Worm (Caenorhabditis elegans) whole organism, late embryonic: ENCODE measurements around the gene F09F9.5.
A peak's percentile ranks its signal among the peaks of the same experiment; 100 is the strongest.

ENCODE experiments used
- C08G9.2 ChIP-seq: sonication (generic microtip); optimal IDR thresholded peaks from 2 replicates; lab custom pipeline; 2016; ENCODE audit warnings: mild to moderate bottlenecking, missing genetic modification characterization, moderate library complexity, missing compliant biosample characterization
- F13H6.1 ChIP-seq: sonication (generic microtip); optimal IDR thresholded peaks from 2 replicates; lab custom pipeline; 2016; ENCODE audit warnings: missing genetic modification characterization, missing compliant biosample characterization
- T23F11.4 ChIP-seq: fragments of 200-800 bp; sonication (Bioruptor generic); optimal IDR thresholded peaks from 2 replicates; lab custom pipeline; 2018; ENCODE audit warnings: mild to moderate bottlenecking, missing genetic modification characterization, missing compliant biosample characterization
- ahr-1 ChIP-seq: sonication (generic microtip); optimal IDR thresholded peaks from 2 replicates; lab custom pipeline; 2016; ENCODE audit warnings: missing genetic modification characterization, missing compliant biosample characterization
- ceh-14 ChIP-seq: sonication (generic microtip); optimal IDR thresholded peaks from 2 replicates; lab custom pipeline; 2016; ENCODE audit warnings: missing genotype, missing genetic modification characterization, missing compliant biosample characterization
- ceh-18 ChIP-seq: sonication (generic microtip); optimal IDR thresholded peaks from 2 replicates; lab custom pipeline; 2016; ENCODE audit warnings: missing genetic modification characterization, missing compliant biosample characterization
- ceh-19 ChIP-seq: fragments of 200-800 bp; sonication (Bioruptor generic); optimal IDR thresholded peaks from 2 replicates; lab custom pipeline; 2018; ENCODE audit warnings: mild to moderate bottlenecking, missing genetic modification characterization, missing compliant biosample characterization
- ceh-24 ChIP-seq: sonication (generic microtip); optimal IDR thresholded peaks from 2 replicates; lab custom pipeline; 2016; ENCODE audit warnings: mild to moderate bottlenecking, missing genetic modification characterization, missing compliant biosample characterization
- ceh-31 ChIP-seq: sonication (generic microtip); optimal IDR thresholded peaks from 2 replicates; lab custom pipeline; 2016; ENCODE audit warnings: missing genetic modification characterization, missing compliant biosample characterization
- ceh-34 ChIP-seq: sonication (generic microtip); optimal IDR thresholded peaks from 2 replicates; lab custom pipeline; 2016; ENCODE audit warnings: mild to moderate bottlenecking, missing genetic modification characterization, missing compliant biosample characterization
- ceh-48 ChIP-seq: sonication (generic microtip); optimal IDR thresholded peaks from 2 replicates; lab custom pipeline; 2016; ENCODE audit warnings: missing genetic modification characterization, inconsistent platforms, missing compliant biosample characterization
- ceh-6 ChIP-seq: fragments of 200-800 bp; sonication (Bioruptor generic); optimal IDR thresholded peaks from 2 replicates; lab custom pipeline; 2018; ENCODE audit warnings: mild to moderate bottlenecking, missing genetic modification characterization, missing compliant biosample characterization
- che-1 ChIP-seq: sonication (generic microtip); optimal IDR thresholded peaks from 2 replicates; lab custom pipeline; 2016; ENCODE audit warnings: mild to moderate bottlenecking, missing genetic modification characterization, missing compliant biosample characterization
- dve-1 ChIP-seq: sonication (generic microtip); optimal IDR thresholded peaks from 2 replicates; lab custom pipeline; 2017; ENCODE audit warnings: antibody characterized with exemption, mild to moderate bottlenecking, missing genetic modification characterization, missing compliant biosample characterization
- elt-2 ChIP-seq: sonication (generic microtip); optimal IDR thresholded peaks from 2 replicates; lab custom pipeline; 2016; ENCODE audit warnings: missing genetic modification reagents, missing genetic modification characterization, missing compliant biosample characterization
- elt-4 ChIP-seq: sonication (generic microtip); optimal IDR thresholded peaks from 2 replicates; lab custom pipeline; 2016; ENCODE audit warnings: missing genetic modification characterization, missing compliant biosample characterization
- ets-4 ChIP-seq: sonication (generic microtip); optimal IDR thresholded peaks from 2 replicates; lab custom pipeline; 2016; ENCODE audit warnings: missing genetic modification characterization, missing compliant biosample characterization
- fax-1 ChIP-seq: sonication (generic microtip); optimal IDR thresholded peaks from 2 replicates; lab custom pipeline; 2016; ENCODE audit warnings: missing genotype, missing genetic modification characterization, missing compliant biosample characterization
- fkh-10 ChIP-seq: fragments of 150-350 bp; optimal IDR thresholded peaks from 2 replicates; lab custom pipeline; 2014; ENCODE audit warnings: missing biosample characterization, missing genetic modification reagents, missing genetic modification characterization
- hlh-13 ChIP-seq: fragments of 200-800 bp; sonication (Bioruptor generic); optimal IDR thresholded peaks from 2 replicates; lab custom pipeline; 2018; ENCODE audit warnings: mild to moderate bottlenecking, missing genetic modification characterization, missing compliant biosample characterization
- hlh-15 ChIP-seq: sonication (generic microtip); optimal IDR thresholded peaks from 2 replicates; lab custom pipeline; 2016; ENCODE audit warnings: missing genetic modification characterization, missing compliant biosample characterization
- hlh-30 ChIP-seq: sonication (generic microtip); optimal IDR thresholded peaks from 2 replicates; lab custom pipeline; 2017; ENCODE audit warnings: antibody characterized with exemption, missing genetic modification characterization, missing compliant biosample characterization; ENCODE audit not compliant: insufficient read depth
- lin-11 ChIP-seq: fragments of 200-800 bp; sonication (Bioruptor generic); optimal IDR thresholded peaks from 2 replicates; lab custom pipeline; 2018; ENCODE audit warnings: mild to moderate bottlenecking, missing genetic modification characterization, missing compliant biosample characterization
- madf-2 ChIP-seq: sonication (generic microtip); optimal IDR thresholded peaks from 2 replicates; lab custom pipeline; 2017; ENCODE audit warnings: missing genetic modification characterization, missing compliant biosample characterization
- mec-3 ChIP-seq: sonication (generic microtip); optimal IDR thresholded peaks from 2 replicates; lab custom pipeline; 2016; ENCODE audit warnings: borderline replicate concordance, missing genetic modification characterization, missing compliant biosample characterization
- nfya-1 ChIP-seq: sonication (generic microtip); optimal IDR thresholded peaks from 2 replicates; lab custom pipeline; 2017; ENCODE audit warnings: missing genetic modification characterization, mild to moderate bottlenecking, missing compliant biosample characterization, antibody characterized with exemption, moderate library complexity
- nhr-11 ChIP-seq: fragments of 150-350 bp; optimal IDR thresholded peaks from 2 replicates; lab custom pipeline; 2014; ENCODE audit warnings: missing biosample characterization, missing genetic modification characterization
- odd-2 ChIP-seq: sonication (generic microtip); optimal IDR thresholded peaks from 2 replicates; lab custom pipeline; 2017; ENCODE audit warnings: antibody characterized with exemption, mild to moderate bottlenecking, missing genetic modification characterization, missing compliant biosample characterization
- pag-3 ChIP-seq: sonication (generic microtip); optimal IDR thresholded peaks from 2 replicates; lab custom pipeline; 2016; ENCODE audit warnings: missing compliant biosample characterization, missing genetic modification characterization, borderline replicate concordance
- pax-1 ChIP-seq: fragments of 150-350 bp; optimal IDR thresholded peaks from 2 replicates; lab custom pipeline; 2014; ENCODE audit warnings: missing biosample characterization, missing genetic modification characterization
- pha-4 ChIP-seq: fragments of 150-350 bp; optimal IDR thresholded peaks from 2 replicates; lab custom pipeline; 2018; ENCODE audit warnings: missing biosample characterization, missing genetic modification reagents, missing genetic modification characterization
- rnt-1 ChIP-seq: sonication (generic microtip); optimal IDR thresholded peaks from 2 replicates; lab custom pipeline; 2016; ENCODE audit warnings: missing genetic modification characterization, missing compliant biosample characterization
- sox-2 ChIP-seq: fragments of 200-800 bp; sonication (Bioruptor generic); IDR thresholded peaks from 2 replicates; pipeline ENCODE4 v1.3.6; 2022; ENCODE audit warnings: missing genetic modification reagents, missing genetic modification characterization, missing compliant biosample characterization
- sox-4 ChIP-seq: sonication (generic microtip); optimal IDR thresholded peaks from 2 replicates; lab custom pipeline; 2017; ENCODE audit warnings: mild to moderate bottlenecking, missing genetic modification characterization, inconsistent platforms, missing compliant biosample characterization
- syd-9 ChIP-seq: sonication (generic microtip); optimal IDR thresholded peaks from 2 replicates; lab custom pipeline; 2016; ENCODE audit warnings: mild to moderate bottlenecking, missing genetic modification characterization, moderate library complexity, missing compliant biosample characterization
- tbx-2 ChIP-seq: sonication (generic microtip); optimal IDR thresholded peaks from 2 replicates; lab custom pipeline; 2016; ENCODE audit warnings: missing genetic modification characterization, missing compliant biosample characterization
- tbx-7 ChIP-seq: sonication (generic microtip); optimal IDR thresholded peaks from 2 replicates; lab custom pipeline; 2016; ENCODE audit warnings: missing genotype, missing genetic modification characterization, missing compliant biosample characterization
- ttx-3 ChIP-seq: sonication (generic microtip); optimal IDR thresholded peaks from 2 replicates; lab custom pipeline; 2016; ENCODE audit warnings: missing genetic modification reagents, missing genetic modification characterization, missing compliant biosample characterization
- unc-3 ChIP-seq, 2 experiments: fragments of 200-800 bp in 1 of 2; sonication (Bioruptor generic) in 1 of 2; sonication (generic microtip) in 1 of 2; conservative IDR thresholded peaks in 1 of 2; optimal IDR thresholded peaks in 1 of 2; 2 replicates each; pipeline versions ENCODE4 v1.3.6 to Lab custom; 2016 to 2022; ENCODE audit warnings: missing compliant biosample characterization in 2 of 2, missing genetic modification characterization in 2 of 2, missing genetic modification reagents in 1 of 2
- unc-42 ChIP-seq: sonication (generic microtip); optimal IDR thresholded peaks from 2 replicates; lab custom pipeline; 2016; ENCODE audit warnings: missing genotype, missing genetic modification characterization, missing compliant biosample characterization
- unc-55 ChIP-seq: sonication (generic microtip); optimal IDR thresholded peaks from 2 replicates; lab custom pipeline; 2017; ENCODE audit warnings: missing biosample characterization, missing genetic modification reagents, missing genetic modification characterization
- unc-86 ChIP-seq: sonication (generic microtip); optimal IDR thresholded peaks from 2 replicates; lab custom pipeline; 2016; ENCODE audit warnings: missing genetic modification characterization, missing compliant biosample characterization
- zip-5 ChIP-seq: sonication (generic microtip); optimal IDR thresholded peaks from 2 replicates; lab custom pipeline; 2016; ENCODE audit warnings: missing genetic modification characterization, missing compliant biosample characterization
- ztf-16 ChIP-seq: sonication (generic microtip); optimal IDR thresholded peaks from 2 replicates; lab custom pipeline; 2017; ENCODE audit warnings: missing genetic modification characterization, missing compliant biosample characterization

The F09F9.5 gene

DNA sequence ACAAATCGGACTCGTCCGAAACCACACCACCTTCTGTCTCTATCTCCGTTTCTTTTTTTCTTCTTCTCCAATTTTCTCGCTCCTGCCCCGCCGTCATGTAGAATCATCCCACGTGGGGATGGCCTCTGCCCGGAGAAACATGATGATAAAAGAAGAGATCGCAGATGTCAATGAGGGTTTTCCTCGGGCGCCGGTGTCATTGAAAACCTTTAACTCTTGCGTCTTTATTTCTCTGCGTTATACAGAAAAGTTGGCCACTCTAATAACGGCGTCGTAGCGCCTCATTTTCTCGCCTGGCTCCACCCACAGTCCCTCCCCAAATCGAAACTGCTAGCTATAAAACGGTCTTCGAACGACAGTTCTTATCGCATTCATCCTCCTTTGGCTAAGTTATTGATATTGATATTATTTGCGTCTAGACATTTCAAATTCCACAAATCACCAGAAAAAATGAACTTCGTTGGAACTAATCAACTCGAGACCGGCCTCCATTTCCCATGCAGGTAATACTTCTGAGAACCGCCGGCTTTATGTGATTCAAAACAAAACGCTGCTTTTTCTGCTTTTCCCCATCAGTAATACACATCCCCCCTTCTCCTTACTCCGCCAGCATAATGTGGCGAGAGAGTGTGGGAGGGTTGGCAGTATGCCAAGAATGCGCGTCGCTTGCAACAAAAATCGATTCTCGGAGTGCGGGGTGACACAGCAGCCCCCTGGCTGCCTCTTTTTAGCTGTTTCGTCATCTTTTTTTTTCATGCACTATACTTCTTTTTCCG lies 27.5 kb downstream of the F09F9.5 start:
- TF ChIP-seq madf-2: no peak
- no peak for TF ChIP-seq ceh-24 (tag; lab: Kevin White, UChicago)
- peak; percentile 96 for TF ChIP-seq ceh-48 (tag; lab: Kevin White, UChicago)
- TF ChIP-seq fax-1 (tag; lab: Kevin White, UChicago): no peak
- TF ChIP-seq ets-4 (tag; lab: Kevin White, UChicago): no peak
- no peak for TF ChIP-seq lin-11 (tag; lab: Kevin White, UChicago)
- peak; percentile 19 for TF ChIP-seq rnt-1
- peak; percentile 47 for TF ChIP-seq ceh-14
- peak; percentile 57 for TF ChIP-seq nfya-1 (tag; lab: Kevin White, UChicago)
- TF ChIP-seq tbx-2 (tag; lab: Kevin White, UChicago): no peak
- peak; percentile 26 for TF ChIP-seq unc-55
- peak; percentile 67 for TF ChIP-seq ceh-18 (tag; lab: Kevin White, UChicago)
- peak; percentile 35 for TF ChIP-seq sox-4 (tag; lab: Kevin White, UChicago)
- TF ChIP-seq elt-2 (tag; lab: Kevin White, UChicago): no peak
- peak; percentile 31 for TF ChIP-seq unc-86 (tag; lab: Kevin White, UChicago)
- TF ChIP-seq syd-9 (tag; lab: Kevin White, UChicago): no peak
- TF ChIP-seq zip-5 (tag; lab: Kevin White, UChicago): no peak
- peak; percentile 30 for TF ChIP-seq F13H6.1 (tag; lab: Kevin White, UChicago)
- TF ChIP-seq pax-1 (tag; lab: Kevin White, UChicago): no peak
- no peak for TF ChIP-seq ceh-19 (GFP tag; lab: Kevin White, UChicago)
- no peak for TF ChIP-seq fkh-10 (GFP tag; lab: Kevin White, UChicago)
- peak; percentile 38 for TF ChIP-seq unc-42 (tag; lab: Kevin White, UChicago)
- no peak for TF ChIP-seq C08G9.2 (tag; lab: Kevin White, UChicago)
- TF ChIP-seq hlh-30 (tag; lab: Kevin White, UChicago): no peak
- no peak for TF ChIP-seq che-1 (tag; lab: Kevin White, UChicago)
- no peak for TF ChIP-seq odd-2 (tag; lab: Kevin White, UChicago)
- peak; percentile 43 for TF ChIP-seq ceh-31 (tag; lab: Kevin White, UChicago)
- no peak for TF ChIP-seq pha-4 (tag; lab: Kevin White, UChicago)
- no peak for TF ChIP-seq dve-1 (tag; lab: Kevin White, UChicago)
- no peak for TF ChIP-seq ceh-6
- no peak for TF ChIP-seq ahr-1 (tag; lab: Kevin White, UChicago)
- TF ChIP-seq unc-3 (GFP tag; conservative IDR thresholded peaks at IDR 0.05; lab: Robert Waterston, UW): no peak
- no peak for TF ChIP-seq unc-3 (tag; optimal IDR thresholded peaks at IDR 0.05; lab: Kevin White, UChicago)
- TF ChIP-seq sox-2 (GFP tag; lab: Robert Waterston, UW): no peak
- no peak for TF ChIP-seq mec-3

DNA sequence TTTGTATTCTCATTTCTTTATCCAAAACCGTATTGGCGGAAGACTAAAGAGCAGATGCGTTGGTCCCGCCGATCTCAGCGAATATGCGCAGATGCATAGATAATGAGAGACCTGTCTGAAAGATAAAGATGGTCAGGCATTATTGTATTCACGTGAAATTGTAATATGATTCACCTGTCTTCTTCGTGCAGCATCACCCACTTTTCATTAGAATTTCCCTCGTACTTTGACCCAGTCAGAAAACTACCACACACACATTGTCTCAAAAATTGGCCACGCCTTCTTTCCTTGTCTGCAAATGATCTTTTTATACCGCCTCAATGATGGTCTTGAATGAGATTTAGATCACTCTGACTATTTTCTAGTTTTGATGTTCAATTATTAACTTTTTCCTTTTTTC lies 28.3 kb downstream of the F09F9.5 start:
- TF ChIP-seq pag-3 (tag; lab: Kevin White, UChicago) (no peak), fax-1 (tag; lab: Kevin White, UChicago) (no peak), ttx-3 (tag; lab: Kevin White, UChicago) (no peak), ceh-18 (tag; lab: Kevin White, UChicago) (no peak), ztf-16 (tag; lab: Kevin White, UChicago) (no peak), hlh-13 (no peak), hlh-15 (tag; lab: Kevin White, UChicago) (no peak), tbx-7 (tag; lab: Kevin White, UChicago) (no peak), T23F11.4 (GFP tag; lab: Kevin White, UChicago) (no peak), nhr-11 (no peak), ceh-34 (tag; lab: Kevin White, UChicago) (no peak), ceh-48 (tag; lab: Kevin White, UChicago) (no peak), unc-42 (tag; lab: Kevin White, UChicago) (no peak), elt-4 (tag; lab: Kevin White, UChicago) (no peak)
